Worm (Caenorhabditis elegans) whole organism, mixed stage, embryonic: Measurements from ENCODE around the gene R03D7.2.

Experiments used
- M03D4.4 ChIP-seq: sonication (generic microtip); optimal IDR thresholded peaks from 2 replicates; lab custom pipeline; 2017; ENCODE audit warnings: mild to moderate bottlenecking, missing genetic modification characterization, missing compliant biosample characterization
- bed-3 ChIP-seq: fragments of 200-800 bp; sonication (Bioruptor generic); optimal IDR thresholded peaks from 3 replicates; lab custom pipeline; 2018; ENCODE audit warnings: mild to moderate bottlenecking, missing genetic modification characterization, moderate library complexity, missing compliant biosample characterization
- ceh-39 ChIP-seq: fragments of 150-350 bp; optimal IDR thresholded peaks from 2 replicates; lab custom pipeline; 2014; ENCODE audit warnings: missing biosample characterization, missing genetic modification characterization
- ceh-43 ChIP-seq: fragments of 200-800 bp; sonication (Bioruptor generic); optimal IDR thresholded peaks from 2 replicates; lab custom pipeline; 2018; ENCODE audit warnings: mild to moderate bottlenecking, missing genetic modification characterization, moderate library complexity, missing compliant biosample characterization
- ceh-83 ChIP-seq: fragments of 200-800 bp; sonication (Bioruptor generic); optimal IDR thresholded peaks from 2 replicates; lab custom pipeline; 2018; ENCODE audit warnings: mild to moderate bottlenecking, missing genetic modification characterization, missing compliant biosample characterization
- ces-1 ChIP-seq: fragments of 150-350 bp; optimal IDR thresholded peaks from 2 replicates; lab custom pipeline; 2014; ENCODE audit warnings: missing biosample characterization, missing genetic modification reagents, missing genetic modification characterization
- elt-1 ChIP-seq: sonication (generic microtip); optimal IDR thresholded peaks from 2 replicates; lab custom pipeline; 2017; ENCODE audit warnings: missing genetic modification characterization, mild to moderate bottlenecking, missing compliant biosample characterization, antibody characterized with exemption, moderate library complexity, borderline replicate concordance; ENCODE audit not compliant: insufficient read depth
- elt-3 ChIP-seq: fragments of 150-350 bp; optimal IDR thresholded peaks from 2 replicates; lab custom pipeline; 2014; ENCODE audit warnings: missing biosample characterization, missing genetic modification characterization
- flh-1 ChIP-seq: fragments of 200-800 bp; sonication (Bioruptor generic); optimal IDR thresholded peaks from 2 replicates; lab custom pipeline; 2018; ENCODE audit warnings: mild to moderate bottlenecking, missing genetic modification characterization, moderate library complexity, missing compliant biosample characterization
- ham-2 ChIP-seq: fragments of 200-800 bp; sonication (Bioruptor generic); optimal IDR thresholded peaks from 2 replicates; lab custom pipeline; 2018; ENCODE audit warnings: mild to moderate bottlenecking, missing genetic modification characterization, missing compliant biosample characterization
- hlh-1 ChIP-seq: fragments of 150-350 bp; optimal IDR thresholded peaks from 2 replicates; lab custom pipeline; 2014; ENCODE audit warnings: missing biosample characterization, missing genetic modification reagents, missing genetic modification characterization
- lin-13 ChIP-seq: fragments of 150-350 bp; optimal IDR thresholded peaks from 2 replicates; lab custom pipeline; 2014; ENCODE audit warnings: missing biosample characterization, missing genetic modification characterization
- lin-32 ChIP-seq: fragments of 200-800 bp; sonication (Bioruptor generic); optimal IDR thresholded peaks from 2 replicates; lab custom pipeline; 2018; ENCODE audit warnings: mild to moderate bottlenecking, missing genetic modification characterization, missing compliant biosample characterization
- lsy-2 ChIP-seq: fragments of 150-350 bp; optimal IDR thresholded peaks from 2 replicates; lab custom pipeline; 2014; ENCODE audit warnings: missing biosample characterization, missing genetic modification characterization
- mab-5 ChIP-seq: fragments of 150-350 bp; optimal IDR thresholded peaks from 2 replicates; lab custom pipeline; 2014; ENCODE audit warnings: missing biosample characterization, missing genetic modification characterization
- mep-1 ChIP-seq: fragments of 150-350 bp; optimal IDR thresholded peaks from 2 replicates; lab custom pipeline; 2017; ENCODE audit warnings: missing biosample characterization, missing genetic modification reagents, missing genetic modification characterization, inconsistent platforms
- mls-2 ChIP-seq: sonication (generic microtip); optimal IDR thresholded peaks from 2 replicates; lab custom pipeline; 2016; ENCODE audit warnings: mild to moderate bottlenecking, missing genetic modification characterization, moderate library complexity, missing compliant biosample characterization
- nhr-12 ChIP-seq: fragments of 150-350 bp; optimal IDR thresholded peaks from 2 replicates; lab custom pipeline; 2014; ENCODE audit warnings: missing biosample characterization, missing genetic modification characterization
- nhr-2 ChIP-seq: fragments of 150-350 bp; optimal IDR thresholded peaks from 2 replicates; lab custom pipeline; 2014; ENCODE audit warnings: missing biosample characterization, missing genetic modification characterization
- nhr-28 ChIP-seq: fragments of 150-350 bp; optimal IDR thresholded peaks from 2 replicates; lab custom pipeline; 2014; ENCODE audit warnings: missing biosample characterization, missing genetic modification characterization
- nhr-76 ChIP-seq: sonication (generic microtip); optimal IDR thresholded peaks from 2 replicates; lab custom pipeline; 2017; ENCODE audit warnings: missing biosample characterization, missing genetic modification characterization
- pha-4 ChIP-seq: fragments of 150-350 bp; optimal IDR thresholded peaks from 2 replicates; lab custom pipeline; 2018; ENCODE audit warnings: missing biosample characterization, missing genetic modification reagents, missing genetic modification characterization
- sem-2 ChIP-seq: fragments of 200-800 bp; sonication (Bioruptor generic); optimal IDR thresholded peaks from 2 replicates; lab custom pipeline; 2018; ENCODE audit warnings: mild to moderate bottlenecking, missing genetic modification characterization, missing compliant biosample characterization
- snpc-4 ChIP-seq: fragments of 150-350 bp; optimal IDR thresholded peaks from 2 replicates; lab custom pipeline; 2014; ENCODE audit warnings: missing biosample characterization, missing genetic modification characterization
- sptf-1 ChIP-seq: sonication (generic microtip); optimal IDR thresholded peaks from 2 replicates; lab custom pipeline; 2017; ENCODE audit warnings: mild to moderate bottlenecking, missing genetic modification characterization, moderate library complexity, missing compliant biosample characterization
- tbx-8 ChIP-seq: fragments of 200-800 bp; sonication (Bioruptor generic); optimal IDR thresholded peaks from 2 replicates; lab custom pipeline; 2018; ENCODE audit warnings: mild to moderate bottlenecking, missing genetic modification characterization, moderate library complexity, missing compliant biosample characterization
- unc-120 ChIP-seq: sonication (generic microtip); optimal IDR thresholded peaks from 2 replicates; lab custom pipeline; 2017; ENCODE audit warnings: missing genetic modification characterization, missing compliant biosample characterization; ENCODE audit not compliant: poor library complexity, severe bottlenecking
- unc-39 ChIP-seq: fragments of 150-350 bp; optimal IDR thresholded peaks from 2 replicates; lab custom pipeline; 2014; ENCODE audit warnings: missing biosample characterization, missing genetic modification characterization
- unc-62 ChIP-seq: fragments of 150-350 bp; optimal IDR thresholded peaks from 2 replicates; lab custom pipeline; 2014; ENCODE audit warnings: missing biosample characterization, missing genetic modification reagents, missing genetic modification characterization
- zip-8 ChIP-seq: fragments of 150-350 bp; optimal IDR thresholded peaks from 2 replicates; lab custom pipeline; 2014; ENCODE audit warnings: missing biosample characterization, missing genetic modification characterization
- ztf-11 ChIP-seq: fragments of 150-350 bp; optimal IDR thresholded peaks from 2 replicates; lab custom pipeline; 2014; ENCODE audit warnings: missing biosample characterization, missing genetic modification characterization

R03D7.2 gene

DNA sequence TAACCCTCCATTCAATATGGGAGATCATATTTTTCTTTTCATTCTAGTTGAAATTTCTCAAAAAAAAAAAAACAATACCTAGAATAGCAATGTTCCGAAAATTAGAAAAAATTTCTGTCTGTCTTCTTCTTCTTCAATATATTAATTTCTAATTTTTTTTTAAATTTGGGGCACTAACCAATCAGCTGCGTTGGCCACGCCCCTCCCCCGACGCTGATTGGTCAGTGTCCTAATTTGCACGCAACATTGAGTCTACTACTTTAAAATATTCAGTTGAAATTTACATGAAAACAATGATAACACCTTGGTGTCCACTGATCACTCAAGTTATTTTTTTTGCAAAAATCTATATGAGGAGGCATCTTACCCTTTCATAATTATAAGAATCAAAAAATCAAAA, 39.0 kb downstream of the R03D7.2 start:
- TF ChIP-seq unc-62 (GFP tag; lab: Kevin White, UChicago), result no peak
- no peak for TF ChIP-seq nhr-28 (tag; lab: Kevin White, UChicago)
- TF ChIP-seq sptf-1 (tag; lab: Kevin White, UChicago), result no peak
- TF ChIP-seq zip-8, result no peak
- no peak for TF ChIP-seq nhr-12 (tag; lab: Kevin White, UChicago)
- TF ChIP-seq lin-32 (GFP tag; lab: Kevin White, UChicago), result no peak
- TF ChIP-seq ceh-43 (GFP tag; lab: Kevin White, UChicago), result no peak
- no peak for TF ChIP-seq ceh-83
- TF ChIP-seq ham-2 (GFP tag; lab: Kevin White, UChicago), result no peak
- TF ChIP-seq elt-3, result no peak
- TF ChIP-seq flh-1 (GFP tag; lab: Kevin White, UChicago), result no peak
- no peak for TF ChIP-seq pha-4
- TF ChIP-seq bed-3 (GFP tag; lab: Kevin White, UChicago), result no peak
- TF ChIP-seq lsy-2 (tag; lab: Kevin White, UChicago), result no peak
- no peak for TF ChIP-seq mab-5
- TF ChIP-seq, all 35 proteins: peak for 0

- no peak for TF ChIP-seq bed-3 (GFP tag; lab: Kevin White, UChicago)
- TF ChIP-seq elt-3, result no peak
- TF ChIP-seq nhr-2 (tag; lab: Kevin White, UChicago), result no peak
- no peak for TF ChIP-seq unc-120
- TF ChIP-seq tbx-8 (GFP tag; lab: Kevin White, UChicago), result no peak
- no peak for TF ChIP-seq ceh-43 (GFP tag; lab: Kevin White, UChicago)
- no peak for TF ChIP-seq mab-5
- no peak for TF ChIP-seq mep-1 (tag; lab: Kevin White, UChicago)
- no peak for TF ChIP-seq unc-39 (tag; lab: Kevin White, UChicago)
- TF ChIP-seq nhr-76 (tag; lab: Kevin White, UChicago), result no peak
- no peak for TF ChIP-seq zip-8
- TF ChIP-seq lin-13 (tag; lab: Kevin White, UChicago), result no peak
- no peak for TF ChIP-seq hlh-1 (tag; lab: Kevin White, UChicago)
- TF ChIP-seq unc-62 (GFP tag; lab: Kevin White, UChicago), result no peak
- no peak for TF ChIP-seq flh-1 (GFP tag; lab: Kevin White, UChicago)
- no peak for TF ChIP-seq snpc-4 (tag; lab: Kevin White, UChicago)
- TF ChIP-seq ceh-39 (tag; lab: Kevin White, UChicago), result no peak
- TF ChIP-seq sptf-1 (tag; lab: Kevin White, UChicago), result no peak
- no peak for TF ChIP-seq nhr-12 (tag; lab: Kevin White, UChicago)
Observed at ce11 chrII:10894996-10895395, 40.0 kb downstream of the R03D7.2 start, which contains the start of gene sra-10. Gene sra-10 (minus strand): TSS chrII:10895096.

ce11 chrII:10888979-10889378, 46.0 kb downstream of the R03D7.2 start, which contains the start of gene ptr-8:
Gene ptr-8 (plus strand): TSS chrII:10889279.
- TF ChIP-seq nhr-2 (tag; lab: Kevin White, UChicago), result no peak
- no peak for TF ChIP-seq flh-1 (GFP tag; lab: Kevin White, UChicago)
- no peak for TF ChIP-seq ztf-11 (tag; lab: Kevin White, UChicago)
- no peak for TF ChIP-seq zip-8
- no peak for TF ChIP-seq hlh-1 (tag; lab: Kevin White, UChicago)
- no peak for TF ChIP-seq mls-2 (tag; lab: Kevin White, UChicago)
- no peak for TF ChIP-seq ceh-43 (GFP tag; lab: Kevin White, UChicago)
- no peak for TF ChIP-seq sem-2
- no peak for TF ChIP-seq ham-2 (GFP tag; lab: Kevin White, UChicago)
- no peak for TF ChIP-seq unc-62 (GFP tag; lab: Kevin White, UChicago)
- no peak for TF ChIP-seq nhr-76 (tag; lab: Kevin White, UChicago)

ce11 chrII:10887097-10887496, 47.9 kb downstream of the R03D7.2 start:
- no peak for TF ChIP-seq mab-5
- no peak for TF ChIP-seq tbx-8 (GFP tag; lab: Kevin White, UChicago)
- TF ChIP-seq M03D4.4 (tag; lab: Kevin White, UChicago), result no peak
- TF ChIP-seq sptf-1 (tag; lab: Kevin White, UChicago), result no peak
- no peak for TF ChIP-seq unc-39 (tag; lab: Kevin White, UChicago)
- TF ChIP-seq mep-1 (tag; lab: Kevin White, UChicago), result no peak
- TF ChIP-seq unc-120, result no peak
- no peak for TF ChIP-seq ceh-43 (GFP tag; lab: Kevin White, UChicago)
- TF ChIP-seq nhr-76 (tag; lab: Kevin White, UChicago), result no peak
- TF ChIP-seq bed-3 (GFP tag; lab: Kevin White, UChicago), result no peak
- TF ChIP-seq pha-4, result no peak
- TF ChIP-seq ces-1 (GFP tag; lab: Kevin White, UChicago), result no peak
- TF ChIP-seq ceh-83, result no peak
- no peak for TF ChIP-seq elt-1 (tag; lab: Kevin White, UChicago)
